Fruit fly (Drosophila melanogaster) whole organism, embryonic: ENCODE results near the gene CG10068.

Experiments used
- Blimp-1 ChIP-seq: fragments of 200-800 bp; sonication (Bioruptor generic); optimal IDR thresholded peaks from 3 replicates; lab custom pipeline; 2018; ENCODE audit warnings: missing biosample characterization, missing genetic modification characterization, mild to moderate bottlenecking, moderate library complexity, missing genetic modification reagents
- CG10366 ChIP-seq: fragments of 200-800 bp; sonication (Bioruptor generic); IDR thresholded peaks from 2 replicates; pipeline ENCODE4 v1.3.6; 2022; ENCODE audit warnings: missing biosample characterization, missing genetic modification characterization
- CG10462 ChIP-seq: fragments of 200-800 bp; sonication (Bioruptor generic); optimal IDR thresholded peaks from 2 replicates; lab custom pipeline; 2016; ENCODE audit warnings: missing biosample characterization, missing genetic modification characterization
- CG10979 ChIP-seq: fragments of 200-800 bp; sonication (Bioruptor generic); optimal IDR thresholded peaks from 2 replicates; lab custom pipeline; 2018; ENCODE audit warnings: missing biosample characterization, mild to moderate bottlenecking, missing genetic modification characterization, moderate library complexity
- CG11398 ChIP-seq: fragments of 200-800 bp; sonication (Bioruptor generic); optimal IDR thresholded peaks from 2 replicates; lab custom pipeline; 2016; ENCODE audit warnings: missing biosample characterization, missing genetic modification characterization
- CG11560 ChIP-seq: fragments of 200-800 bp; sonication (Bioruptor generic); IDR thresholded peaks from 3 replicates; pipeline ENCODE4 v1.3.6; 2022; ENCODE audit warnings: missing biosample characterization, missing genetic modification characterization
- CG12219 ChIP-seq: fragments of 200-800 bp; sonication (Bioruptor generic); optimal IDR thresholded peaks from 3 replicates; lab custom pipeline; 2018; ENCODE audit warnings: missing biosample characterization, mild to moderate bottlenecking, missing genetic modification characterization
- CG12391 ChIP-seq: fragments of 200-800 bp; sonication (Bioruptor generic); optimal IDR thresholded peaks from 3 replicates; lab custom pipeline; 2018; ENCODE audit warnings: missing biosample characterization, mild to moderate bottlenecking, missing genetic modification characterization, moderate library complexity
- CG13296 ChIP-seq: fragments of 200-800 bp; sonication (Bioruptor generic); optimal IDR thresholded peaks from 3 replicates; lab custom pipeline; 2018; ENCODE audit warnings: missing biosample characterization, mild to moderate bottlenecking, missing genetic modification characterization
- CG15601 ChIP-seq: fragments of 200-800 bp; sonication (Bioruptor generic); optimal IDR thresholded peaks from 3 replicates; lab custom pipeline; 2019; ENCODE audit warnings: missing biosample characterization, mild to moderate bottlenecking, missing genetic modification characterization, moderate library complexity
- CG17361 ChIP-seq: fragments of 200-800 bp; sonication (Bioruptor generic); IDR thresholded peaks from 3 replicates; pipeline ENCODE4 v1.3.6; 2022; ENCODE audit warnings: missing biosample characterization, missing genetic modification characterization
- CG17385 ChIP-seq: fragments of 200-800 bp; sonication (Bioruptor generic); optimal IDR thresholded peaks from 3 replicates; lab custom pipeline; 2018; ENCODE audit warnings: missing biosample characterization, mild to moderate bottlenecking, missing genetic modification characterization
- CG18011 ChIP-seq: fragments of 200-800 bp; sonication (Bioruptor generic); optimal IDR thresholded peaks from 2 replicates; lab custom pipeline; 2017; ENCODE audit warnings: missing biosample characterization, missing genetic modification characterization, mild to moderate bottlenecking, moderate library complexity, missing genotype
- CG30020 ChIP-seq: fragments of 200-800 bp; optimal IDR thresholded peaks from 2 replicates; lab custom pipeline; 2019; ENCODE audit warnings: missing biosample characterization, mild to moderate bottlenecking, missing genetic modification characterization, moderate library complexity
- CG4730 ChIP-seq: fragments of 200-800 bp; sonication (Bioruptor generic); IDR thresholded peaks from 2 replicates; pipeline ENCODE4 v1.3.6; 2022; ENCODE audit warnings: missing biosample characterization, missing genetic modification characterization
- CG6689 ChIP-seq: fragments of 200-800 bp; sonication (Bioruptor generic); IDR thresholded peaks from 2 replicates; pipeline ENCODE4 v1.3.6; 2022; ENCODE audit warnings: missing biosample characterization, missing genetic modification characterization
- CG7556 ChIP-seq: fragments of 200-800 bp; sonication (Bioruptor generic); optimal IDR thresholded peaks from 2 replicates; lab custom pipeline; 2017; ENCODE audit warnings: missing biosample characterization, mild to moderate bottlenecking, missing genetic modification characterization
- CG8478 ChIP-seq: fragments of >200 bp; optimal IDR thresholded peaks from 2 replicates; lab custom pipeline; 2018
- CG9437 ChIP-seq: fragments of 200-800 bp; sonication (Bioruptor generic); optimal IDR thresholded peaks from 2 replicates; lab custom pipeline; 2018; ENCODE audit warnings: missing biosample characterization, mild to moderate bottlenecking, missing genetic modification characterization
- CG9727 ChIP-seq: fragments of 200-800 bp; sonication (Bioruptor generic); optimal IDR thresholded peaks from 3 replicates; lab custom pipeline; 2017; ENCODE audit warnings: missing biosample characterization, mild to moderate bottlenecking, missing genetic modification characterization
- Dad ChIP-seq: fragments of 200-800 bp; sonication (Bioruptor generic); optimal IDR thresholded peaks from 3 replicates; lab custom pipeline; 2016; ENCODE audit warnings: missing biosample characterization, missing genetic modification characterization
- Deaf1 ChIP-seq: fragments of 200-800 bp; optimal IDR thresholded peaks from 3 replicates; lab custom pipeline; 2019; ENCODE audit warnings: missing biosample characterization, mild to moderate bottlenecking, missing genetic modification characterization, moderate library complexity
- Fer2 ChIP-seq: fragments of 200-800 bp; sonication (Bioruptor generic); optimal IDR thresholded peaks from 2 replicates; lab custom pipeline; 2018; ENCODE audit warnings: missing biosample characterization, mild to moderate bottlenecking, missing genetic modification characterization, moderate library complexity
- HHEX ChIP-seq: fragments of 200-800 bp; sonication (Bioruptor generic); optimal IDR thresholded peaks from 3 replicates; lab custom pipeline; 2017; ENCODE audit warnings: missing biosample characterization, mild to moderate bottlenecking, missing genetic modification characterization, missing genetic modification reagents
- Hsf ChIP-seq: fragments of 200-800 bp; sonication (Bioruptor generic); optimal IDR thresholded peaks from 3 replicates; lab custom pipeline; 2016; ENCODE audit warnings: missing biosample characterization, missing genetic modification characterization
- Jarid2 ChIP-seq: fragments of 200-800 bp; sonication (Bioruptor generic); optimal IDR thresholded peaks from 3 replicates; lab custom pipeline; 2017; ENCODE audit warnings: mild to moderate bottlenecking, missing biosample characterization, missing genetic modification reagents, missing genetic modification characterization
- Lim3 ChIP-seq: fragments of 200-800 bp; sonication (Bioruptor generic); IDR thresholded peaks from 2 replicates; pipeline ENCODE4 v1.3.6; 2022; ENCODE audit warnings: missing biosample characterization, missing genetic modification characterization
- MESR4 ChIP-seq: fragments of 200-800 bp; sonication (Bioruptor generic); optimal IDR thresholded peaks from 2 replicates; lab custom pipeline; 2018; ENCODE audit warnings: missing biosample characterization, mild to moderate bottlenecking, missing genetic modification characterization, moderate library complexity
- Med ChIP-seq: fragments of 200-800 bp; sonication (Bioruptor generic); peaks from one replicate; lab custom pipeline; 2016; ENCODE audit warnings: missing biosample characterization, missing genetic modification characterization, mild to moderate bottlenecking, inconsistent platforms, moderate library complexity
- Sox102F ChIP-seq: fragments of 200-800 bp; sonication (Bioruptor generic); optimal IDR thresholded peaks from 2 replicates; lab custom pipeline; 2018; ENCODE audit warnings: missing biosample characterization, mild to moderate bottlenecking, missing genetic modification characterization, moderate library complexity
- Xrp1 ChIP-seq: fragments of 200-800 bp; sonication (Bioruptor generic); IDR thresholded peaks from 2 replicates; pipeline ENCODE4 v1.3.6; 2022; ENCODE audit warnings: missing biosample characterization, missing genetic modification characterization
- az2 ChIP-seq: fragments of 200-800 bp; sonication (Bioruptor generic); optimal IDR thresholded peaks from 3 replicates; lab custom pipeline; 2016; ENCODE audit warnings: missing biosample characterization, missing genetic modification characterization
- cato ChIP-seq: fragments of 200-800 bp; sonication (Bioruptor generic); optimal IDR thresholded peaks from 2 replicates; lab custom pipeline; 2016; ENCODE audit warnings: missing biosample characterization, missing genetic modification characterization, borderline replicate concordance
- ci ChIP-seq: fragments of 200-800 bp; sonication (Bioruptor generic); IDR thresholded peaks from 3 replicates; pipeline ENCODE4 v1.3.6; 2022; ENCODE audit warnings: missing biosample characterization, missing genetic modification characterization
- crc ChIP-seq: fragments of 200-800 bp; sonication (Bioruptor generic); optimal IDR thresholded peaks from 2 replicates; lab custom pipeline; 2016; ENCODE audit warnings: missing biosample characterization, missing genetic modification characterization
- fd96Cb ChIP-seq: fragments of 200-800 bp; sonication (Bioruptor generic); optimal IDR thresholded peaks from 2 replicates; lab custom pipeline; 2018; ENCODE audit warnings: missing biosample characterization, mild to moderate bottlenecking, missing genetic modification characterization, moderate library complexity
- her ChIP-seq: fragments of 200-800 bp; sonication (Bioruptor generic); optimal IDR thresholded peaks from 2 replicates; lab custom pipeline; 2016; ENCODE audit warnings: missing biosample characterization, missing genetic modification characterization
- lola ChIP-seq, 3 experiments: fragments of >200 bp in 2 of 3; fragments of 200-800 bp in 1 of 3; sonication (Bioruptor generic) in 1 of 3; optimal IDR thresholded peaks; 2 replicates each; lab custom pipeline; 2017 to 2019; ENCODE audit warnings: missing biosample characterization in 3 of 3, missing genetic modification characterization in 3 of 3, mild to moderate bottlenecking in 1 of 3, moderate library complexity in 1 of 3
- mam ChIP-seq: fragments of 200-800 bp; sonication (Bioruptor generic); optimal IDR thresholded peaks from 3 replicates; lab custom pipeline; 2016; ENCODE audit warnings: missing biosample characterization, missing genetic modification characterization
- onecut ChIP-seq: fragments of 200-800 bp; sonication (Bioruptor generic); IDR thresholded peaks from 2 replicates; pipeline ENCODE4 v1.3.6; 2022; ENCODE audit warnings: missing biosample characterization, missing genetic modification characterization
- pfk ChIP-seq: fragments of 200-800 bp; sonication (Bioruptor generic); optimal IDR thresholded peaks from 2 replicates; lab custom pipeline; 2018; ENCODE audit warnings: missing biosample characterization, mild to moderate bottlenecking, missing genetic modification characterization, moderate library complexity
- pros ChIP-seq: fragments of 200-800 bp; sonication (Bioruptor generic); optimal IDR thresholded peaks from 3 replicates; lab custom pipeline; 2019; ENCODE audit warnings: missing biosample characterization, mild to moderate bottlenecking, missing genetic modification characterization, moderate library complexity
- repo ChIP-seq: fragments of 200-800 bp; sonication (Bioruptor generic); optimal IDR thresholded peaks from 2 replicates; lab custom pipeline; 2016; ENCODE audit warnings: missing biosample characterization, missing genetic modification characterization
- sens ChIP-seq: fragments of 200-800 bp; sonication (Bioruptor generic); peaks from one replicate; lab custom pipeline; 2016; ENCODE audit warnings: missing biosample characterization, missing genetic modification characterization
- shn ChIP-seq: fragments of 200-800 bp; sonication (Bioruptor generic); optimal IDR thresholded peaks from 3 replicates; lab custom pipeline; 2016; ENCODE audit warnings: missing biosample characterization, missing genetic modification characterization
- sima ChIP-seq: fragments of 200-800 bp; sonication (Bioruptor generic); optimal IDR thresholded peaks from 2 replicates; lab custom pipeline; 2016; ENCODE audit warnings: missing biosample characterization, missing genetic modification characterization
- sisA ChIP-seq: fragments of 200-800 bp; sonication (Bioruptor generic); IDR thresholded peaks from 2 replicates; pipeline ENCODE4 v1.3.6; 2022; ENCODE audit warnings: missing biosample characterization, missing genetic modification characterization
- sug ChIP-seq: fragments of 200-800 bp; optimal IDR thresholded peaks from 2 replicates; lab custom pipeline; 2019; ENCODE audit warnings: missing biosample characterization, mild to moderate bottlenecking, missing genetic modification characterization, moderate library complexity
- toy ChIP-seq: fragments of 200-800 bp; sonication (Bioruptor generic); IDR thresholded peaks from 2 replicates; pipeline ENCODE4 v1.3.6; 2022; ENCODE audit warnings: missing biosample characterization, missing genetic modification characterization
- zf30C ChIP-seq: fragments of 200-800 bp; sonication (Bioruptor generic); optimal IDR thresholded peaks from 3 replicates; lab custom pipeline; 2018; ENCODE audit warnings: missing biosample characterization, mild to moderate bottlenecking, missing genetic modification characterization

The CG10068 gene

DNA sequence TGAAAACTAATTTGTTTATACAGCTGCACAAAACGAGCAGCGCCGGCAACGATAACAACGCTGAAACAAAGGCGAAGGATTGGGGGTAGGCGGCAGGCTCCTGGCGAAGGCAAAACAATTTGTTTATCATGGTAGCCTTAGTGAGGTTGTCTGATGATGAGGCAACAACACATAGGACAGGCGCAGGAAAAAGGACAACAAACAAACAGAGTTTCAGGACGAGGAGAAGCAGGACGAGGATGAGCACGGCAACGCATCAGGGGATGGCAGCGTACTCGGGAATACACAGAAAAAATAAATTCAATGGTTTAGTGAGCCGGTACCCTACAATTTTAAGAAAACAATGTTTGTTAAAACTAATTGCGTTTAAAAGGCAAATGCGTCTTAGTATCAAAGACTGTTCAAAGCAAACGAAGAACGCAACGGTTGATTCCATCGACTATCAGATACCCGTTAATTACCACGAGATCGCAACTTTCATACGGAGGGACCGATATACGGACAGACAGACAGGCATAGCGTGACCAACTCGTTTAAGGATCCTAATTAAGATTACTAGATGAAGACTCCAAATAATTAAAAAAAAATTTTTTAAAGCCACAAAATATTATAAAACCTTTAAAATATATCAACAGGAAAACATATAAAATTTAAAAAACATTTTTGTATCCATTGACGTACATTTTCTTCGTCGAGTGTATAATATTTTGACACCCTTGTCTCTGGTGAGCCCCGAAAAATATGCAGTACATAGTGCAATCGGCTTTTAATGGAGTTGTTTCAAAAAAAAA, 7.1 kb upstream of the CG10068 start (continued):
- no peak for TF ChIP-seq Deaf1 (tag; lab: Kevin White, UChicago)
- peak; percentile 6 for TF ChIP-seq pros
- TF ChIP-seq CG10979 (tag; lab: Kevin White, UChicago): peak; percentile 43
- no peak for TF ChIP-seq CG15601 (tag; lab: Kevin White, UChicago)
- TF ChIP-seq fd96Cb (tag; lab: Kevin White, UChicago): no peak
- TF ChIP-seq CG7556: no peak
- TF ChIP-seq toy (GFP tag; lab: Robert Waterston, UW): no peak
- TF ChIP-seq HHEX: no peak
- TF ChIP-seq shn (GFP tag; lab: Kevin White, UChicago): no peak
- TF ChIP-seq Sox102F (GFP tag; lab: Kevin White, UChicago): no peak
- TF ChIP-seq cato (GFP tag; lab: Kevin White, UChicago): no peak
- TF ChIP-seq pfk (GFP tag; lab: Kevin White, UChicago): no peak
- no peak for TF ChIP-seq CG10366 (GFP tag; lab: Robert Waterston, UW)
- TF ChIP-seq CG8478 (lab: Kevin White, UChicago): no peak
- peak; percentile 25 for TF ChIP-seq CG12391
- TF ChIP-seq CG4730: no peak
- TF ChIP-seq ci (GFP tag; lab: Robert Waterston, UW): no peak
- TF ChIP-seq CG12219: no peak
- TF ChIP-seq sisA (GFP tag; lab: Robert Waterston, UW): no peak
- no peak for TF ChIP-seq Xrp1
- no peak for TF ChIP-seq Jarid2 (GFP tag; lab: Kevin White, UChicago)
- TF ChIP-seq Med (GFP tag; lab: Kevin White, UChicago): peak; percentile 51
- TF ChIP-seq az2 (GFP tag; lab: Kevin White, UChicago): peak; percentile 17
- TF ChIP-seq crc (GFP tag; lab: Kevin White, UChicago): no peak
- TF ChIP-seq Dad (GFP tag; lab: Kevin White, UChicago): no peak
- TF ChIP-seq CG10462: no peak
- TF ChIP-seq lola (GFP tag; optimal IDR thresholded peaks at IDR 0.05; lab: Kevin White, UChicago): peak in 1 of 3 experiments; percentile 60
- TF ChIP-seq CG18011: no peak
- TF ChIP-seq sens (GFP tag; lab: Kevin White, UChicago): peak; percentile 80
- TF ChIP-seq onecut (GFP tag; lab: Robert Waterston, UW): no peak
- no peak for TF ChIP-seq CG11398
- no peak for TF ChIP-seq Lim3
- no peak for TF ChIP-seq CG17385 (GFP tag; lab: Kevin White, UChicago)
- no peak for TF ChIP-seq sug (tag; lab: Kevin White, UChicago)
- no peak for TF ChIP-seq Fer2 (tag; lab: Kevin White, UChicago)
- TF ChIP-seq repo (GFP tag; lab: Kevin White, UChicago): no peak
- no peak for TF ChIP-seq CG30020 (tag; lab: Kevin White, UChicago)
- TF ChIP-seq CG17361 (GFP tag; lab: Robert Waterston, UW): peak; percentile 25; the same call in 1 of the 3 replicates
- TF ChIP-seq Hsf (GFP tag; lab: Kevin White, UChicago): peak; percentile 16
- TF ChIP-seq mam (GFP tag; lab: Kevin White, UChicago): no peak
- TF ChIP-seq CG13296 (GFP tag; lab: Kevin White, UChicago): no peak
- TF ChIP-seq Blimp-1 (GFP tag; lab: Kevin White, UChicago): no peak
- TF ChIP-seq CG11560 (tag; lab: Robert Waterston, UW): no peak
- 0 out of 2 replicates have a peak, but pooled peaks have one; percentile 18 for TF ChIP-seq CG6689 (GFP tag; lab: Robert Waterston, UW)
- no peak for TF ChIP-seq MESR4
- peak; percentile 53 for TF ChIP-seq CG9727 (GFP tag; lab: Kevin White, UChicago)
- TF ChIP-seq zf30C (GFP tag; lab: Kevin White, UChicago): peak; percentile 62
- TF ChIP-seq her (GFP tag; lab: Kevin White, UChicago): no peak
- no peak for TF ChIP-seq CG9437 (GFP tag; lab: Kevin White, UChicago)
- TF ChIP-seq sima: no peak
